Fruit fly (Drosophila melanogaster): ENCODE results near the gene CG14285.

DNA sequence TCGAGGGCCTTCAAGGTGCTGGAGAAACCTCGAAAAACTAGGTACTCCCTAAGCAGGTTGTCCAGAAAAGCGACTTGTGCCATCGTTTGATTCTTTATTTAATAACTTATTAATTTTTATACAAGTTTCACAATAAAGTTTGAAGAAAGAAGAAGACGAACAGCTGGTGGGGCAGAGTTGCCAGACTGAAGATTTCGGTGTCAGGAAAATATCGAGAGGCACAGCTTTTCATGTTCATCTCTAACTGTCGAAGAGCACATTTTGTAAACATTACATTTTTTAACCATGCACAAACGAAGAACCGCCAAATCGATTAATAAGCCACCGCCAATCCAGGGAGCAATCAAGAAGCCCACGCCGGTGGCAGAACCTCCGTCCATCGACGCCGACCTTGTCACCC, 1.0 kb upstream of the CG14285 start, which contains the start of the genes CG6005 and CG14286:
- TF ChIP-seq h (optimal IDR thresholded peaks at IDR 0.05) (no peak), Sin3A (optimal IDR thresholded peaks at IDR 0.05) (no peak)
